Fruit fly (Drosophila melanogaster): ENCODE results near the gene Tcs6.

Tcs6 gene

dm6 chr3R:26055214-26055632 lies 2.8 kb downstream of the Tcs6 start, which contains the start of gene Cmpk:
TSS of gene Cmpk (minus strand) at chr3R:26055438.
- peak; percentile 56 for TF ChIP-seq toe (GFP tag; optimal IDR thresholded peaks at IDR 0.05)
- no peak for TF ChIP-seq CG5204 (GFP tag; optimal IDR thresholded peaks at IDR 0.05)
- peak; percentile 77 for TF ChIP-seq CG11617 (GFP tag; optimal IDR thresholded peaks at IDR 0.05)
- peak; percentile 90 for TF ChIP-seq Mnt (GFP tag; optimal IDR thresholded peaks at IDR 0.05)
- TF ChIP-seq cic (GFP tag; optimal IDR thresholded peaks at IDR 0.05) = peak; percentile 84
- peak; percentile 87 for TF ChIP-seq CG12768 (GFP tag; optimal IDR thresholded peaks at IDR 0.05)
- TF ChIP-seq cnc (optimal IDR thresholded peaks at IDR 0.05) = no peak
- peak; percentile 95 for TF ChIP-seq Crg-1 (GFP tag; optimal IDR thresholded peaks at IDR 0.05)
- peak; percentile 68 for TF ChIP-seq CG7045 (GFP tag; optimal IDR thresholded peaks at IDR 0.05)
- peak; percentile 51 for TF ChIP-seq ovo (GFP tag; optimal IDR thresholded peaks at IDR 0.05)
- TF ChIP-seq pad (GFP tag; optimal IDR thresholded peaks at IDR 0.05) = peak; percentile 84
- TF ChIP-seq Hr96 (GFP tag; optimal IDR thresholded peaks at IDR 0.05) = peak; percentile 73
- TF ChIP-seq CG14711 (tag; optimal IDR thresholded peaks at IDR 0.05) = peak; percentile 77
- peak; percentile 94 for TF ChIP-seq CG7101 (tag; optimal IDR thresholded peaks at IDR 0.05)
- no peak for TF ChIP-seq kay (GFP tag; ENCODE audit: borderline replicate concordance)
- peak; percentile 87 for TF ChIP-seq CG33017 (tag; optimal IDR thresholded peaks at IDR 0.05)
- peak; percentile 99 for TF ChIP-seq tj (GFP tag; optimal IDR thresholded peaks at IDR 0.05)
- peak; percentile 37 for TF ChIP-seq Clk (GFP tag; optimal IDR thresholded peaks at IDR 0.05)
- TF ChIP-seq bab1 (GFP tag; optimal IDR thresholded peaks at IDR 0.05) = peak; percentile 90
- TF ChIP-seq CG1620 (GFP tag; optimal IDR thresholded peaks at IDR 0.05) = peak; percentile 82

dm6 chr3R:26052150-26052908 lies 5.7 kb downstream of the Tcs6 start, which contains the start of the genes Exo84 and Vps2:
TSS of gene Exo84 (minus strand) at chr3R:26052257.
TSS of gene Vps2 (plus strand) at chr3R:26052821.
- TF ChIP-seq Crg-1 (GFP tag; optimal IDR thresholded peaks at IDR 0.05) (no peak), CG7101 (tag; optimal IDR thresholded peaks at IDR 0.05) (peak; percentile 17), toe (GFP tag; optimal IDR thresholded peaks at IDR 0.05) (no peak), pad (GFP tag; optimal IDR thresholded peaks at IDR 0.05) (peak; percentile 27), Clk (GFP tag; optimal IDR thresholded peaks at IDR 0.05) (no peak), kay (GFP tag; ENCODE audit: borderline replicate concordance) (peak; percentile 86), CG11617 (GFP tag; optimal IDR thresholded peaks at IDR 0.05) (peak; percentile 52), CG1620 (GFP tag; optimal IDR thresholded peaks at IDR 0.05) (peak; percentile 68), Mnt (GFP tag; optimal IDR thresholded peaks at IDR 0.05) (no peak), cnc (optimal IDR thresholded peaks at IDR 0.05) (no peak), tj (GFP tag; optimal IDR thresholded peaks at IDR 0.05) (no peak), bab1 (GFP tag; optimal IDR thresholded peaks at IDR 0.05) (no peak), CG7045 (GFP tag; optimal IDR thresholded peaks at IDR 0.05) (peak; percentile 48), CG14711 (tag; optimal IDR thresholded peaks at IDR 0.05) (no peak), Hr96 (GFP tag; optimal IDR thresholded peaks at IDR 0.05) (no peak), cic (GFP tag; optimal IDR thresholded peaks at IDR 0.05) (no peak), CG5204 (GFP tag; optimal IDR thresholded peaks at IDR 0.05) (no peak), CG12768 (GFP tag; optimal IDR thresholded peaks at IDR 0.05) (peak; percentile 39), CG33017 (tag; optimal IDR thresholded peaks at IDR 0.05) (no peak), ovo (GFP tag; optimal IDR thresholded peaks at IDR 0.05) (peak; percentile 54)

dm6 chr3R:26042131-26042885 lies 15.7 kb downstream of the Tcs6 start:
- no peak for TF ChIP-seq cnc (optimal IDR thresholded peaks at IDR 0.05)
- peak; percentile 81 for TF ChIP-seq tj (GFP tag; optimal IDR thresholded peaks at IDR 0.05)
- TF ChIP-seq CG14711 (tag; optimal IDR thresholded peaks at IDR 0.05) = peak; percentile 100
- peak; percentile 54 for TF ChIP-seq cic (GFP tag; optimal IDR thresholded peaks at IDR 0.05)
- peak; percentile 93 for TF ChIP-seq CG7045 (GFP tag; optimal IDR thresholded peaks at IDR 0.05)
- TF ChIP-seq Mnt (GFP tag; optimal IDR thresholded peaks at IDR 0.05) = peak; percentile 91
- peak; percentile 70 for TF ChIP-seq pad (GFP tag; optimal IDR thresholded peaks at IDR 0.05)
- peak; percentile 87 for TF ChIP-seq CG1620 (GFP tag; optimal IDR thresholded peaks at IDR 0.05)
- TF ChIP-seq Hr96 (GFP tag; optimal IDR thresholded peaks at IDR 0.05) = peak; percentile 96
- peak; percentile 92 for TF ChIP-seq CG7101 (tag; optimal IDR thresholded peaks at IDR 0.05)
- TF ChIP-seq Crg-1 (GFP tag; optimal IDR thresholded peaks at IDR 0.05) = peak; percentile 92
- peak; percentile 96 for TF ChIP-seq CG5204 (GFP tag; optimal IDR thresholded peaks at IDR 0.05)
- peak; percentile 96 for TF ChIP-seq toe (GFP tag; optimal IDR thresholded peaks at IDR 0.05)
- TF ChIP-seq bab1 (GFP tag; optimal IDR thresholded peaks at IDR 0.05) = peak; percentile 93
- TF ChIP-seq Clk (GFP tag; optimal IDR thresholded peaks at IDR 0.05) = peak; percentile 82
- TF ChIP-seq ovo (GFP tag; optimal IDR thresholded peaks at IDR 0.05) = peak; percentile 67
- peak; percentile 90 for TF ChIP-seq CG33017 (tag; optimal IDR thresholded peaks at IDR 0.05)
- TF ChIP-seq CG12768 (GFP tag; optimal IDR thresholded peaks at IDR 0.05) = peak; percentile 93
- TF ChIP-seq kay (GFP tag; ENCODE audit: borderline replicate concordance) = no peak
- TF ChIP-seq CG11617 (GFP tag; optimal IDR thresholded peaks at IDR 0.05) = peak; percentile 95

- TF ChIP-seq CG11617 (GFP tag; optimal IDR thresholded peaks at IDR 0.05) = peak; percentile 22
- TF ChIP-seq bab1 (GFP tag; optimal IDR thresholded peaks at IDR 0.05) = peak; percentile 62
- TF ChIP-seq CG1620 (GFP tag; optimal IDR thresholded peaks at IDR 0.05) = peak; percentile 86
- TF ChIP-seq CG33017 (tag; optimal IDR thresholded peaks at IDR 0.05) = peak; percentile 60
- TF ChIP-seq cic (GFP tag; optimal IDR thresholded peaks at IDR 0.05) = no peak
- TF ChIP-seq Crg-1 (GFP tag; optimal IDR thresholded peaks at IDR 0.05) = peak; percentile 86
- TF ChIP-seq Hr96 (GFP tag; optimal IDR thresholded peaks at IDR 0.05) = peak; percentile 74
- peak; percentile 91 for TF ChIP-seq kay (GFP tag; ENCODE audit: borderline replicate concordance)
- peak; percentile 79 for TF ChIP-seq Mnt (GFP tag; optimal IDR thresholded peaks at IDR 0.05)
- TF ChIP-seq CG7045 (GFP tag; optimal IDR thresholded peaks at IDR 0.05) = peak; percentile 65
- peak; percentile 68 for TF ChIP-seq Clk (GFP tag; optimal IDR thresholded peaks at IDR 0.05)
- TF ChIP-seq CG7101 (tag; optimal IDR thresholded peaks at IDR 0.05) = peak; percentile 68
- TF ChIP-seq CG14711 (tag; optimal IDR thresholded peaks at IDR 0.05) = no peak
- peak; percentile 88 for TF ChIP-seq toe (GFP tag; optimal IDR thresholded peaks at IDR 0.05)
- no peak for TF ChIP-seq tj (GFP tag; optimal IDR thresholded peaks at IDR 0.05)
- TF ChIP-seq cnc (optimal IDR thresholded peaks at IDR 0.05) = no peak
- peak; percentile 40 for TF ChIP-seq CG12768 (GFP tag; optimal IDR thresholded peaks at IDR 0.05)
- peak; percentile 79 for TF ChIP-seq ovo (GFP tag; optimal IDR thresholded peaks at IDR 0.05)
- TF ChIP-seq pad (GFP tag; optimal IDR thresholded peaks at IDR 0.05) = peak; percentile 65
- peak; percentile 80 for TF ChIP-seq CG5204 (GFP tag; optimal IDR thresholded peaks at IDR 0.05)
These were observed 16.5 kb downstream of the Tcs6 start, which contains the start of gene gro for dm6 chr3R:26041417-26042101. TSS of gene gro (plus strand) at chr3R:26041736.
